Worm (Caenorhabditis elegans) whole organism, L2 larva: ENCODE measurements around the gene nhr-150.

Experiments used
- ama-1 ChIP-seq: fragments of 150-350 bp; optimal IDR thresholded peaks from 2 replicates; lab custom pipeline; 2018; ENCODE audit warnings: inconsistent platforms
- ceh-82 ChIP-seq: fragments of 150-350 bp; optimal IDR thresholded peaks from 2 replicates; lab custom pipeline; 2014; ENCODE audit warnings: missing biosample characterization, missing genetic modification characterization
- elt-1 ChIP-seq: fragments of 150-350 bp; optimal IDR thresholded peaks from 2 replicates; lab custom pipeline; 2014; ENCODE audit warnings: missing biosample characterization, missing genetic modification characterization
- elt-3 ChIP-seq: sonication (generic microtip); optimal IDR thresholded peaks from 2 replicates; lab custom pipeline; 2017; ENCODE audit warnings: missing biosample characterization, missing genetic modification characterization
- lin-39 ChIP-seq: fragments of 150-350 bp; optimal IDR thresholded peaks from 2 replicates; lab custom pipeline; 2014; ENCODE audit warnings: missing biosample characterization, missing genetic modification reagents, missing genetic modification characterization
- mbf-1 ChIP-seq: sonication (generic microtip); optimal IDR thresholded peaks from 2 replicates; lab custom pipeline; 2017; ENCODE audit warnings: missing biosample characterization, missing genetic modification characterization
- nhr-10 ChIP-seq: sonication (generic microtip); optimal IDR thresholded peaks from 2 replicates; lab custom pipeline; 2017; ENCODE audit warnings: missing biosample characterization, missing genetic modification characterization
- nhr-237 ChIP-seq: fragments of 150-350 bp; optimal IDR thresholded peaks from 2 replicates; lab custom pipeline; 2014; ENCODE audit warnings: missing biosample characterization, missing genetic modification characterization
- skn-1 ChIP-seq: sonication (generic microtip); optimal IDR thresholded peaks from 2 replicates; lab custom pipeline; 2017; ENCODE audit warnings: missing biosample characterization, missing genetic modification characterization
- sma-3 ChIP-seq: sonication (generic microtip); optimal IDR thresholded peaks from 2 replicates; lab custom pipeline; 2016; ENCODE audit warnings: missing genetic modification reagents, missing genetic modification characterization, missing compliant biosample characterization
- sma-9 ChIP-seq, 2 experiments: fragments of 150-350 bp in 1 of 2; sonication (generic microtip) in 1 of 2; optimal IDR thresholded peaks; 2 replicates each; lab custom pipeline; 2014 to 2016; ENCODE audit warnings: missing genetic modification characterization in 2 of 2, mild to moderate bottlenecking in 1 of 2, missing biosample characterization in 1 of 2, missing compliant biosample characterization in 1 of 2, missing genetic modification reagents in 1 of 2, moderate library complexity in 1 of 2
- ztf-11 ChIP-seq: sonication (generic microtip); optimal IDR thresholded peaks from 2 replicates; lab custom pipeline; 2017; ENCODE audit warnings: missing biosample characterization, missing genetic modification characterization

DNA sequence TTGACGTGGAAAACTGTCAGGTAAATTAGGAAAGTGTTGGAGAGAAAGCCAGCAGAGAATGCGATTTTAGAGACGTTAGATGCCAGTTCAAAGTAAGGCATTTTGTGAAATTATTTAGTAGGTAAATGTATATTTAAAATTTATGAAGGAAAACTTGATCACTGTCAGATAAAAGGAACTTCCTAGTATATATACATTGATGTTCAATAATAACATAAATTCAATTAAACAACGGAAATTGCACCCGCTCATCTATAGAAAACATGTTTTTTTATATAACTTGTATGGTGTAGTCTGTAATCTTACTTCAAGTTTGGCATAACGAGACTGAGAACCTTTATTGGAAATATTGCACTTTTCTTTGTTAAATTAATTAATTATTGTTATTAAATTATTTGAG is 22.2 kb downstream of the nhr-150 start, which contains the start of gene str-71:
- TF ChIP-seq sma-3 (GFP tag; lab: Kevin White, UChicago) (no peak), lin-39 (tag; lab: Kevin White, UChicago) (no peak), nhr-10 (no peak), elt-1 (tag; lab: Kevin White, UChicago) (no peak), ceh-82 (tag; lab: Kevin White, UChicago) (no peak), nhr-237 (tag; lab: Kevin White, UChicago) (no peak), elt-3 (tag; lab: Kevin White, UChicago) (no peak), ztf-11 (tag; lab: Kevin White, UChicago) (no peak), mbf-1 (tag; lab: Kevin White, UChicago) (no peak), ama-1 (lab: Kevin White, UChicago) (no peak), skn-1 (no peak), sma-9 (GFP tag; optimal IDR thresholded peaks at IDR 0.05; lab: Kevin White, UChicago) (no peak), sma-9 (tag; optimal IDR thresholded peaks at IDR 0.05; lab: Kevin White, UChicago) (no peak)
